Worm (Caenorhabditis elegans) whole organism, L2 larva: ENCODE data around the gene srz-6.

Experiments used
- C34F6.9 ChIP-seq: fragments of 150-350 bp; optimal IDR thresholded peaks from 2 replicates; lab custom pipeline; 2014; ENCODE audit warnings: missing biosample characterization, missing genetic modification characterization
- F13H6.1 ChIP-seq: sonication (generic microtip); optimal IDR thresholded peaks from 2 replicates; lab custom pipeline; 2016; ENCODE audit warnings: missing genetic modification characterization, missing compliant biosample characterization
- Y55F3AM.14 ChIP-seq: fragments of 200-800 bp; sonication (Bioruptor generic); optimal IDR thresholded peaks from 2 replicates; lab custom pipeline; 2018; ENCODE audit warnings: mild to moderate bottlenecking, missing genetic modification characterization, missing compliant biosample characterization
- ZK546.5 ChIP-seq: sonication (generic microtip); optimal IDR thresholded peaks from 2 replicates; lab custom pipeline; 2017; ENCODE audit warnings: missing biosample characterization, missing genetic modification characterization
- aly-2 ChIP-seq: fragments of 150-350 bp; optimal IDR thresholded peaks from 2 replicates; lab custom pipeline; 2014; ENCODE audit warnings: missing biosample characterization, missing genetic modification characterization
- blmp-1 ChIP-seq: sonication (generic microtip); optimal IDR thresholded peaks from 2 replicates; lab custom pipeline; 2017; ENCODE audit warnings: missing genetic modification characterization, mild to moderate bottlenecking, missing compliant biosample characterization, antibody characterized with exemption, moderate library complexity; ENCODE audit not compliant: insufficient read depth
- ceh-16 ChIP-seq: fragments of 150-350 bp; optimal IDR thresholded peaks from 2 replicates; lab custom pipeline; 2014; ENCODE audit warnings: missing biosample characterization, missing genetic modification characterization
- crh-2 ChIP-seq: sonication (generic microtip); optimal IDR thresholded peaks from 2 replicates; lab custom pipeline; 2017; ENCODE audit warnings: missing biosample characterization, missing genetic modification characterization
- dmd-4 ChIP-seq: sonication (generic microtip); optimal IDR thresholded peaks from 2 replicates; lab custom pipeline; 2017; ENCODE audit warnings: missing biosample characterization, missing genetic modification characterization
- egl-27 ChIP-seq: sonication (generic microtip); optimal IDR thresholded peaks from 3 replicates; lab custom pipeline; 2017; ENCODE audit warnings: missing biosample characterization, missing genetic modification reagents, missing genetic modification characterization
- elt-1 ChIP-seq: fragments of 150-350 bp; optimal IDR thresholded peaks from 2 replicates; lab custom pipeline; 2014; ENCODE audit warnings: missing biosample characterization, missing genetic modification characterization
- elt-3 ChIP-seq: sonication (generic microtip); optimal IDR thresholded peaks from 2 replicates; lab custom pipeline; 2017; ENCODE audit warnings: missing biosample characterization, missing genetic modification characterization
- gmeb-1 ChIP-seq: fragments of 150-350 bp; optimal IDR thresholded peaks from 2 replicates; lab custom pipeline; 2014; ENCODE audit warnings: missing biosample characterization, missing genetic modification characterization
- lin-11 ChIP-seq: fragments of 150-350 bp; sonication (generic microtip); optimal IDR thresholded peaks from 2 replicates; lab custom pipeline; 2014; ENCODE audit warnings: missing biosample characterization, missing genetic modification characterization, inconsistent platforms, mixed read lengths
- lin-39 ChIP-seq: fragments of 150-350 bp; optimal IDR thresholded peaks from 2 replicates; lab custom pipeline; 2014; ENCODE audit warnings: missing biosample characterization, missing genetic modification reagents, missing genetic modification characterization
- lsy-2 ChIP-seq, 2 experiments: fragments of 150-350 bp in 1 of 2; sonication (generic microtip) in 1 of 2; optimal IDR thresholded peaks; 2 replicates each; lab custom pipeline; 2014 to 2017; ENCODE audit warnings: missing biosample characterization in 2 of 2, missing genetic modification characterization in 2 of 2
- mdl-1 ChIP-seq, 2 experiments: fragments of 150-350 bp in 1 of 2; sonication (generic microtip) in 1 of 2; optimal IDR thresholded peaks; 2 replicates each; lab custom pipeline; 2017; ENCODE audit warnings: missing biosample characterization in 2 of 2, missing genetic modification characterization in 2 of 2
- nhr-11 ChIP-seq: fragments of 150-350 bp; optimal IDR thresholded peaks from 2 replicates; lab custom pipeline; 2014; ENCODE audit warnings: missing biosample characterization, missing genetic modification characterization
- nhr-12 ChIP-seq: fragments of 150-350 bp; optimal IDR thresholded peaks from 2 replicates; lab custom pipeline; 2014; ENCODE audit warnings: missing biosample characterization, missing genetic modification characterization
- nhr-129 ChIP-seq: fragments of 150-350 bp; optimal IDR thresholded peaks from 2 replicates; lab custom pipeline; 2014; ENCODE audit warnings: missing biosample characterization, missing genetic modification characterization
- nhr-23 ChIP-seq: fragments of 150-350 bp; optimal IDR thresholded peaks from 2 replicates; lab custom pipeline; 2014; ENCODE audit warnings: missing biosample characterization, missing genetic modification reagents, missing genetic modification characterization
- nhr-237 ChIP-seq: fragments of 150-350 bp; optimal IDR thresholded peaks from 2 replicates; lab custom pipeline; 2014; ENCODE audit warnings: missing biosample characterization, missing genetic modification characterization
- nhr-6 ChIP-seq: fragments of 150-350 bp; optimal IDR thresholded peaks from 2 replicates; lab custom pipeline; 2014; ENCODE audit warnings: missing biosample characterization, missing genetic modification characterization
- nhr-77 ChIP-seq: fragments of 150-350 bp; optimal IDR thresholded peaks from 2 replicates; lab custom pipeline; 2014; ENCODE audit warnings: missing biosample characterization, missing genetic modification characterization
- peb-1 ChIP-seq: fragments of 150-350 bp; optimal IDR thresholded peaks from 2 replicates; lab custom pipeline; 2014; ENCODE audit warnings: missing biosample characterization, missing genetic modification characterization
- sem-4 ChIP-seq: fragments of 150-350 bp; optimal IDR thresholded peaks from 2 replicates; lab custom pipeline; 2014; ENCODE audit warnings: missing biosample characterization, missing genetic modification reagents, missing genetic modification characterization
- skn-1 ChIP-seq: sonication (generic microtip); optimal IDR thresholded peaks from 2 replicates; lab custom pipeline; 2017; ENCODE audit warnings: missing biosample characterization, missing genetic modification characterization
- sma-3 ChIP-seq: sonication (generic microtip); optimal IDR thresholded peaks from 2 replicates; lab custom pipeline; 2016; ENCODE audit warnings: missing genetic modification reagents, missing genetic modification characterization, missing compliant biosample characterization
- sma-9 ChIP-seq, 2 experiments: fragments of 150-350 bp in 1 of 2; sonication (generic microtip) in 1 of 2; optimal IDR thresholded peaks; 2 replicates each; lab custom pipeline; 2014 to 2016; ENCODE audit warnings: missing genetic modification characterization in 2 of 2, mild to moderate bottlenecking in 1 of 2, missing biosample characterization in 1 of 2, missing compliant biosample characterization in 1 of 2, missing genetic modification reagents in 1 of 2, moderate library complexity in 1 of 2
- snpc-4 ChIP-seq: fragments of 150-350 bp; optimal IDR thresholded peaks from 2 replicates; lab custom pipeline; 2014; ENCODE audit warnings: missing biosample characterization, missing genetic modification characterization
- unc-39 ChIP-seq: fragments of 150-350 bp; optimal IDR thresholded peaks from 2 replicates; lab custom pipeline; 2014; ENCODE audit warnings: missing biosample characterization, missing genetic modification characterization
- unc-62 ChIP-seq: fragments of 150-350 bp; optimal IDR thresholded peaks from 2 replicates; lab custom pipeline; 2014; ENCODE audit warnings: missing biosample characterization, missing genetic modification reagents, missing genetic modification characterization
- zag-1 ChIP-seq: fragments of 150-350 bp; optimal IDR thresholded peaks from 2 replicates; lab custom pipeline; 2014; ENCODE audit warnings: missing biosample characterization, missing genetic modification characterization
- ztf-1 ChIP-seq: fragments of 200-800 bp; sonication (Bioruptor generic); conservative IDR thresholded peaks from 2 replicates; pipeline ENCODE4 v1.3.6; 2022; ENCODE audit warnings: missing genetic modification characterization, missing compliant biosample characterization
- ztf-11 ChIP-seq: sonication (generic microtip); optimal IDR thresholded peaks from 2 replicates; lab custom pipeline; 2017; ENCODE audit warnings: missing biosample characterization, missing genetic modification characterization
- ztf-4 ChIP-seq: fragments of 150-350 bp; optimal IDR thresholded peaks from 2 replicates; lab custom pipeline; 2014; ENCODE audit warnings: missing biosample characterization, missing genetic modification characterization

srz-6 gene

ce11 chrII:12494556-12495131 lies 2.6 kb downstream of the srz-6 start, which contains the start of gene col-85 (continued):
- TF ChIP-seq ztf-4 (tag; lab: Kevin White, UChicago) (no peak), lin-39 (tag; lab: Kevin White, UChicago) (no peak), ceh-16 (no peak), nhr-12 (no peak), lsy-2 (tag; optimal IDR thresholded peaks at IDR 0.05; lab: Kevin White, UChicago) (peak; percentile 68 to 70), nhr-6 (peak; percentile 47), unc-62 (GFP tag; lab: Kevin White, UChicago) (no peak), snpc-4 (peak; percentile 92), peb-1 (tag; lab: Kevin White, UChicago) (no peak), nhr-23 (tag; lab: Kevin White, UChicago) (no peak)

ce11 chrII:12496981-12497380 lies 4.9 kb downstream of the srz-6 start, which contains the start of gene T21B4.3:
Gene T21B4.3 (minus strand): TSS chrII:12497081.
- TF ChIP-seq egl-27 (tag; lab: Kevin White, UChicago), result no peak
- TF ChIP-seq nhr-23 (tag; lab: Kevin White, UChicago), result no peak
- TF ChIP-seq nhr-237 (tag; lab: Kevin White, UChicago), result no peak
- TF ChIP-seq ztf-4 (tag; lab: Kevin White, UChicago), result no peak
- no peak for TF ChIP-seq F13H6.1 (tag; lab: Kevin White, UChicago)
- no peak for TF ChIP-seq sma-9 (GFP tag; optimal IDR thresholded peaks at IDR 0.05; lab: Kevin White, UChicago)
- no peak for TF ChIP-seq sma-9 (tag; optimal IDR thresholded peaks at IDR 0.05; lab: Kevin White, UChicago)
- TF ChIP-seq ZK546.5 (tag; lab: Kevin White, UChicago), result no peak
- TF ChIP-seq blmp-1 (tag; lab: Kevin White, UChicago), result no peak
- no peak for TF ChIP-seq C34F6.9
- TF ChIP-seq sem-4 (tag; lab: Kevin White, UChicago), result no peak
- TF ChIP-seq elt-3 (tag; lab: Kevin White, UChicago), result no peak
- no peak for TF ChIP-seq ztf-1 (GFP tag; lab: Robert Waterston, UW)
- TF ChIP-seq peb-1 (tag; lab: Kevin White, UChicago), result no peak
- no peak for TF ChIP-seq snpc-4
- no peak for TF ChIP-seq nhr-129
- TF ChIP-seq Y55F3AM.14 (GFP tag; lab: Kevin White, UChicago), result no peak
- no peak for TF ChIP-seq unc-39 (tag; lab: Kevin White, UChicago)
- TF ChIP-seq mdl-1 (tag; optimal IDR thresholded peaks at IDR 0.05; lab: Kevin White, UChicago), result no peak
- TF ChIP-seq nhr-11 (tag; lab: Kevin White, UChicago), result no peak

DNA sequence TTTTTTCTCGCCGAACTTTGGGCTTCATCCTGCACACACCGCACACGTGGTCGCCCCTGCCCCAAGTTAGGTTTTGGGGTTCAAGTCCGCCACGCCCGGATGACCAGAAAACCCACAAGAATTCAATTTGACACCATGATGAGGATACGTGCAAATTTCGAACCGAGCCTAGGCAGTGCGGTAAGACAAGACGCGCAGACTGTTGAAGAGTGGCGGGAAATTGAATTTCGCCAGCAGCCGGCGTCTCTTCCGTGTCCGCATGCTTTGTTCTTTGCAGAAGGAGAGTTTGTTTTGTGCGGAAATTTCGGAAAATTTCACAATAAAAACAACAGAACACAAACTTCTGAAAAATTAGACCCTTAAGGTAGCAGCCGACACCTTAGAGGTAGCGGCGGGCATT lies 7.9 kb downstream of the srz-6 start:
- TF ChIP-seq lin-39 (tag; lab: Kevin White, UChicago) (no peak), lin-11 (tag; lab: Kevin White, UChicago) (no peak), nhr-23 (tag; lab: Kevin White, UChicago) (no peak), snpc-4 (no peak), sma-3 (GFP tag; lab: Kevin White, UChicago) (no peak), skn-1 (tag; lab: Kevin White, UChicago) (no peak), unc-39 (tag; lab: Kevin White, UChicago) (no peak), ceh-16 (no peak)

ce11 chrII:12502784-12503183 lies 10.7 kb downstream of the srz-6 start, which contains the start of gene ador-1:
Gene ador-1 (minus strand): TSS chrII:12502884.
- TF ChIP-seq ZK546.5 (tag; lab: Kevin White, UChicago) (no peak), elt-1 (no peak), ztf-11 (tag; lab: Kevin White, UChicago) (no peak), gmeb-1 (no peak), dmd-4 (tag; lab: Kevin White, UChicago) (no peak), aly-2 (tag; lab: Kevin White, UChicago) (no peak), zag-1 (tag; lab: Kevin White, UChicago) (no peak), nhr-6 (no peak), crh-2 (no peak), nhr-77 (tag; lab: Kevin White, UChicago) (no peak)
